Worm (Caenorhabditis elegans) whole organism, young adult: ENCODE data around the gene T26A5.2.

Source experiments
- B0336.3 ChIP-seq: fragments of 200-800 bp; sonication (Bioruptor generic); IDR thresholded peaks from 2 replicates; pipeline ENCODE4 v1.3.6; 2022; ENCODE audit warnings: missing genetic modification characterization, missing compliant biosample characterization
- F23B12.7 ChIP-seq: sonication (generic microtip); optimal IDR thresholded peaks from 2 replicates; lab custom pipeline; 2017; ENCODE audit warnings: missing genetic modification characterization, mild to moderate bottlenecking, missing compliant biosample characterization, antibody characterized with exemption, moderate library complexity; ENCODE audit not compliant: insufficient read depth
- K11D2.4 ChIP-seq: fragments of 200-800 bp; sonication (Bioruptor generic); IDR thresholded peaks from 2 replicates; pipeline ENCODE4 v1.3.6; 2022; ENCODE audit warnings: missing genetic modification reagents, missing genetic modification characterization, missing compliant biosample characterization
- ceh-91 ChIP-seq: fragments of 200-800 bp; sonication (Bioruptor generic); IDR thresholded peaks from 2 replicates; pipeline ENCODE4 v1.3.6; 2022; ENCODE audit warnings: missing genetic modification reagents, missing genetic modification characterization, missing compliant biosample characterization
- ets-4 ChIP-seq: fragments of 200-800 bp; sonication (Bioruptor generic); optimal IDR thresholded peaks from 2 replicates; lab custom pipeline; 2018; ENCODE audit warnings: mild to moderate bottlenecking, missing genetic modification characterization, missing compliant biosample characterization
- him-1 ChIP-seq: sonication (generic microtip); optimal IDR thresholded peaks from 2 replicates; lab custom pipeline; 2016; ENCODE audit warnings: missing genotype, missing genetic modification reagents, missing genetic modification characterization, missing compliant biosample characterization
- nfya-2 ChIP-seq: fragments of 200-800 bp; sonication (Bioruptor generic); IDR thresholded peaks from 2 replicates; pipeline ENCODE4 v1.3.6; 2022; ENCODE audit warnings: missing genetic modification reagents, missing genetic modification characterization, missing compliant biosample characterization
- nhr-90 ChIP-seq: sonication (generic microtip); optimal IDR thresholded peaks from 2 replicates; lab custom pipeline; 2016; ENCODE audit warnings: missing genotype, mild to moderate bottlenecking, missing genetic modification characterization, missing compliant biosample characterization
- sptf-2 ChIP-seq: fragments of 200-800 bp; sonication (Bioruptor generic); optimal IDR thresholded peaks from 2 replicates; lab custom pipeline; 2018; ENCODE audit warnings: mild to moderate bottlenecking, missing genetic modification characterization, missing compliant biosample characterization
- ztf-6 ChIP-seq: fragments of 200-800 bp; sonication (Bioruptor generic); IDR thresholded peaks from 2 replicates; pipeline ENCODE4 v1.3.6; 2022; ENCODE audit warnings: missing genetic modification reagents, missing genetic modification characterization, missing compliant biosample characterization

- TF ChIP-seq B0336.3: no peak
- no peak for TF ChIP-seq nhr-90
- no peak for TF ChIP-seq K11D2.4 (GFP tag; lab: Robert Waterston, UW)
- TF ChIP-seq nfya-2 (GFP tag; lab: Robert Waterston, UW): no peak
- no peak for TF ChIP-seq him-1 (tag; lab: Kevin White, UChicago)
- TF ChIP-seq ztf-6 (GFP tag; lab: Robert Waterston, UW): no peak
- no peak for TF ChIP-seq ets-4 (GFP tag; lab: Kevin White, UChicago)
- TF ChIP-seq F23B12.7 (tag; lab: Kevin White, UChicago): no peak
- no peak for TF ChIP-seq ceh-91 (GFP tag; lab: Robert Waterston, UW)
- TF ChIP-seq sptf-2: no peak
Observed at ce11 chrIII:6479439-6479838, 12.3 kb downstream of the T26A5.2 start.
